Fruit fly (Drosophila melanogaster) whole organism, embryonic: ENCODE measurements around the gene Frmd5.
A peak's percentile ranks its signal among the peaks of the same experiment; 100 is the strongest.

Experiments
- CG13123 ChIP-seq: fragments of 200-800 bp; sonication (Bioruptor generic); optimal IDR thresholded peaks from 2 replicates; lab custom pipeline; 2016; ENCODE audit warnings: missing biosample characterization, missing genetic modification characterization
- CG4282 ChIP-seq: fragments of 200-800 bp; sonication (Bioruptor generic); optimal IDR thresholded peaks from 2 replicates; lab custom pipeline; 2016; ENCODE audit warnings: missing biosample characterization, missing genetic modification characterization
- CG9797 ChIP-seq: fragments of 200-800 bp; sonication (Bioruptor generic); optimal IDR thresholded peaks from 3 replicates; lab custom pipeline; 2018; ENCODE audit warnings: missing biosample characterization, mild to moderate bottlenecking, missing genetic modification characterization
- CTCF ChIP-seq: fragments of 200-800 bp; sonication (Bioruptor generic); optimal IDR thresholded peaks from 2 replicates; lab custom pipeline; 2017; ENCODE audit warnings: missing biosample characterization, mild to moderate bottlenecking, missing genetic modification characterization, moderate library complexity
- Rfx ChIP-seq: fragments of 200-800 bp; sonication (Bioruptor generic); IDR thresholded peaks from 2 replicates; pipeline ENCODE4 v1.3.6; 2022; ENCODE audit warnings: missing biosample characterization, missing genetic modification characterization
- grn ChIP-seq: fragments of 200-800 bp; sonication (Bioruptor generic); optimal IDR thresholded peaks from 3 replicates; lab custom pipeline; 2017; ENCODE audit warnings: missing biosample characterization, missing genetic modification characterization
- psq ChIP-seq: fragments of 200-800 bp; sonication (Bioruptor generic); optimal IDR thresholded peaks from 2 replicates; lab custom pipeline; 2017; ENCODE audit warnings: missing biosample characterization, missing genetic modification characterization

dm6 chr2L:10356508-10356907 is 12.3 kb downstream of the Frmd5 start, which contains the start of the genes CtsL4 and ClpP:
- TF ChIP-seq Rfx (GFP tag; lab: Robert Waterston, UW): no peak; the same call in 1 of the 2 replicates
- TF ChIP-seq CTCF (GFP tag; lab: Kevin White, UChicago): no peak
- TF ChIP-seq psq (GFP tag; lab: Kevin White, UChicago): no peak
- TF ChIP-seq CG9797 (GFP tag; lab: Kevin White, UChicago): peak; percentile 1
- TF ChIP-seq grn (GFP tag; lab: Kevin White, UChicago): no peak
- TF ChIP-seq CG13123 (GFP tag; lab: Kevin White, UChicago): no peak
- TF ChIP-seq CG4282 (GFP tag; lab: Kevin White, UChicago): peak; percentile 2
